Fruit fly (Drosophila melanogaster) Kc167 (cell line): ENCODE results near the gene HemK2.

ENCODE experiments used
- Myc ChIP-seq: fragments of >200 bp; optimal IDR thresholded peaks from 2 replicates; lab custom pipeline; 2017; ENCODE audit warnings: missing external identifiers
- Sin3A ChIP-seq: fragments of >200 bp; optimal IDR thresholded peaks from 2 replicates; lab custom pipeline; 2018; ENCODE audit warnings: missing external identifiers
- h ChIP-seq: fragments of >200 bp; optimal IDR thresholded peaks from 3 replicates; lab custom pipeline; 2018; ENCODE audit warnings: missing external identifiers
- insv ChIP-seq: fragments of >200 bp; optimal IDR thresholded peaks from 3 replicates; lab custom pipeline; 2018; ENCODE audit warnings: missing external identifiers
- psq ChIP-seq: fragments of >200 bp; optimal IDR thresholded peaks from 2 replicates; lab custom pipeline; 2017; ENCODE audit warnings: missing external identifiers
- ttk ChIP-seq: sonication (Bioruptor generic); optimal IDR thresholded peaks from 2 replicates; lab custom pipeline; 2017; ENCODE audit warnings: missing external identifiers

dm6 chr2L:2734946-2735345 lies 24.5 kb downstream of the HemK2 start:
- TF ChIP-seq psq (lab: Kevin White, UChicago) (no peak), h (no peak), insv (lab: Kevin White, UChicago) (no peak), ttk (lab: Kevin White, UChicago) (no peak), Myc (lab: Kevin White, UChicago) (no peak), Sin3A (lab: Kevin White, UChicago) (no peak)
